Worm (Caenorhabditis elegans) whole organism, mixed stage, embryonic: ENCODE results near the gene F40H3.1.

ENCODE experiments used
- elt-1 ChIP-seq: sonication (generic microtip); optimal IDR thresholded peaks from 2 replicates; lab custom pipeline; 2017; ENCODE audit warnings: missing genetic modification characterization, mild to moderate bottlenecking, missing compliant biosample characterization, antibody characterized with exemption, moderate library complexity, borderline replicate concordance; ENCODE audit not compliant: insufficient read depth
- lin-13 ChIP-seq: fragments of 150-350 bp; optimal IDR thresholded peaks from 2 replicates; lab custom pipeline; 2014; ENCODE audit warnings: missing biosample characterization, missing genetic modification characterization
- lsy-2 ChIP-seq: fragments of 150-350 bp; optimal IDR thresholded peaks from 2 replicates; lab custom pipeline; 2014; ENCODE audit warnings: missing biosample characterization, missing genetic modification characterization
- mab-5 ChIP-seq: fragments of 150-350 bp; optimal IDR thresholded peaks from 2 replicates; lab custom pipeline; 2014; ENCODE audit warnings: missing biosample characterization, missing genetic modification characterization
- mep-1 ChIP-seq: fragments of 150-350 bp; optimal IDR thresholded peaks from 2 replicates; lab custom pipeline; 2017; ENCODE audit warnings: missing biosample characterization, missing genetic modification reagents, missing genetic modification characterization, inconsistent platforms
- nhr-237 ChIP-seq: fragments of 150-350 bp; optimal IDR thresholded peaks from 2 replicates; lab custom pipeline; 2014; ENCODE audit warnings: missing biosample characterization, missing genetic modification characterization
- pha-4 ChIP-seq: fragments of 150-350 bp; optimal IDR thresholded peaks from 2 replicates; lab custom pipeline; 2018; ENCODE audit warnings: missing biosample characterization, missing genetic modification reagents, missing genetic modification characterization
- sem-2 ChIP-seq: fragments of 200-800 bp; sonication (Bioruptor generic); optimal IDR thresholded peaks from 2 replicates; lab custom pipeline; 2018; ENCODE audit warnings: mild to moderate bottlenecking, missing genetic modification characterization, missing compliant biosample characterization
- unc-39 ChIP-seq: fragments of 150-350 bp; optimal IDR thresholded peaks from 2 replicates; lab custom pipeline; 2014; ENCODE audit warnings: missing biosample characterization, missing genetic modification characterization
- unc-62 ChIP-seq: fragments of 150-350 bp; optimal IDR thresholded peaks from 2 replicates; lab custom pipeline; 2014; ENCODE audit warnings: missing biosample characterization, missing genetic modification reagents, missing genetic modification characterization
- ztf-11 ChIP-seq: fragments of 150-350 bp; optimal IDR thresholded peaks from 2 replicates; lab custom pipeline; 2014; ENCODE audit warnings: missing biosample characterization, missing genetic modification characterization

DNA sequence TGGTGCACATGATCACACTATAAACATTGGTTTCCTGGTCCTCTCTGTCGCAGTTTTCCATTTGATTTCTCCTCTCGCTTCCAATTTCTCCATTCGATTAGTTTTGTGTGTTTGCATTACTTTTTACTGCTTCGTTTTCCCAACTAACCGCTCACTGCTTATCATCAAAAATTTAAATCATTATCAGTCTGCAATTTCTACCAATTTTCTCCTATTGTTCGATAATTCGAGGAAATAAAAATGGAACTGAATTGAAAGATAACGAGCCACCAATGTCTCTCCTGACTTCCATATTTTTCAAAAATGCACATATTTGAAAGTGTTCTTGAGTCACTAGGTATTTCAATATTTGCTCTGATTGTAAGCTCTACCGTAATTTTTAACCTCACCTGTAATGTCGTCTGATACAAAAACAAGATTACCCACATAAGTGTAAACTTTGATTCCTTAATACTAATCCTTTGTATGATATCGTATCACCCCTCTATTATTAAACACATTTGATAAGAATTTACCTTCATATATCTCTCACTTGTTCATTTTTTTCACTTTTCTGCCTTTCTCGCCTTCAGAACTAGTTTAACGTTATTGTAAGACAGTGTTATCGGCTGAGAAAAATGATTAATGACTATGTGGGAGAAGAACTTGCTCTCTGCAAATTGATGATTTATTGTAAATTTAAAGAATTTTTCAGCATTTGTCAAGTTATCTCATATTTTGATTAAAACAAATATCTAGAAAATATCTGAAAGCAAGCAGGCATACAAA lies 1.5 kb upstream of the F40H3.1 start:
- TF ChIP-seq unc-39 (tag; lab: Kevin White, UChicago) (no peak), unc-62 (GFP tag; lab: Kevin White, UChicago) (no peak), lsy-2 (tag; lab: Kevin White, UChicago) (no peak), sem-2 (GFP tag; lab: Kevin White, UChicago) (no peak), nhr-237 (tag; lab: Kevin White, UChicago) (no peak), elt-1 (tag; lab: Kevin White, UChicago) (no peak), ztf-11 (tag; lab: Kevin White, UChicago) (no peak), mab-5 (tag; lab: Kevin White, UChicago) (no peak), mep-1 (no peak), lin-13 (tag; lab: Kevin White, UChicago) (no peak), pha-4 (no peak)
